Worm (Caenorhabditis elegans) whole organism, mixed stage, embryonic: ENCODE data around the gene algn-9.

Experiments
- M03D4.4 ChIP-seq: sonication (generic microtip); optimal IDR thresholded peaks from 2 replicates; lab custom pipeline; 2017; ENCODE audit warnings: mild to moderate bottlenecking, missing genetic modification characterization, missing compliant biosample characterization
- bed-3 ChIP-seq: fragments of 200-800 bp; sonication (Bioruptor generic); optimal IDR thresholded peaks from 3 replicates; lab custom pipeline; 2018; ENCODE audit warnings: mild to moderate bottlenecking, missing genetic modification characterization, moderate library complexity, missing compliant biosample characterization
- blmp-1 ChIP-seq: fragments of 150-350 bp; optimal IDR thresholded peaks from 2 replicates; lab custom pipeline; 2014; ENCODE audit warnings: missing biosample characterization, missing genetic modification characterization
- ceh-39 ChIP-seq: fragments of 150-350 bp; optimal IDR thresholded peaks from 2 replicates; lab custom pipeline; 2014; ENCODE audit warnings: missing biosample characterization, missing genetic modification characterization
- ceh-43 ChIP-seq: fragments of 200-800 bp; sonication (Bioruptor generic); optimal IDR thresholded peaks from 2 replicates; lab custom pipeline; 2018; ENCODE audit warnings: mild to moderate bottlenecking, missing genetic modification characterization, moderate library complexity, missing compliant biosample characterization
- ceh-83 ChIP-seq: fragments of 200-800 bp; sonication (Bioruptor generic); optimal IDR thresholded peaks from 2 replicates; lab custom pipeline; 2018; ENCODE audit warnings: mild to moderate bottlenecking, missing genetic modification characterization, missing compliant biosample characterization
- ces-1 ChIP-seq: fragments of 150-350 bp; optimal IDR thresholded peaks from 2 replicates; lab custom pipeline; 2014; ENCODE audit warnings: missing biosample characterization, missing genetic modification reagents, missing genetic modification characterization
- cnd-1 ChIP-seq: fragments of 200-800 bp; sonication (Bioruptor generic); optimal IDR thresholded peaks from 2 replicates; lab custom pipeline; 2018; ENCODE audit warnings: mild to moderate bottlenecking, missing genetic modification characterization, missing compliant biosample characterization
- drap-1 ChIP-seq: fragments of 200-800 bp; sonication (Bioruptor generic); optimal IDR thresholded peaks from 3 replicates; lab custom pipeline; 2018; ENCODE audit warnings: mild to moderate bottlenecking, missing genetic modification characterization, missing compliant biosample characterization
- elt-1 ChIP-seq: sonication (generic microtip); optimal IDR thresholded peaks from 2 replicates; lab custom pipeline; 2017; ENCODE audit warnings: missing genetic modification characterization, mild to moderate bottlenecking, missing compliant biosample characterization, antibody characterized with exemption, moderate library complexity, borderline replicate concordance; ENCODE audit not compliant: insufficient read depth
- elt-3 ChIP-seq: fragments of 150-350 bp; optimal IDR thresholded peaks from 2 replicates; lab custom pipeline; 2014; ENCODE audit warnings: missing biosample characterization, missing genetic modification characterization
- flh-1 ChIP-seq: fragments of 200-800 bp; sonication (Bioruptor generic); optimal IDR thresholded peaks from 2 replicates; lab custom pipeline; 2018; ENCODE audit warnings: mild to moderate bottlenecking, missing genetic modification characterization, moderate library complexity, missing compliant biosample characterization
- ham-2 ChIP-seq: fragments of 200-800 bp; sonication (Bioruptor generic); optimal IDR thresholded peaks from 2 replicates; lab custom pipeline; 2018; ENCODE audit warnings: mild to moderate bottlenecking, missing genetic modification characterization, missing compliant biosample characterization
- hlh-1 ChIP-seq: fragments of 150-350 bp; optimal IDR thresholded peaks from 2 replicates; lab custom pipeline; 2014; ENCODE audit warnings: missing biosample characterization, missing genetic modification reagents, missing genetic modification characterization
- lin-13 ChIP-seq: fragments of 150-350 bp; optimal IDR thresholded peaks from 2 replicates; lab custom pipeline; 2014; ENCODE audit warnings: missing biosample characterization, missing genetic modification characterization
- lin-32 ChIP-seq: fragments of 200-800 bp; sonication (Bioruptor generic); optimal IDR thresholded peaks from 2 replicates; lab custom pipeline; 2018; ENCODE audit warnings: mild to moderate bottlenecking, missing genetic modification characterization, missing compliant biosample characterization
- lsy-2 ChIP-seq: fragments of 150-350 bp; optimal IDR thresholded peaks from 2 replicates; lab custom pipeline; 2014; ENCODE audit warnings: missing biosample characterization, missing genetic modification characterization
- mab-5 ChIP-seq: fragments of 150-350 bp; optimal IDR thresholded peaks from 2 replicates; lab custom pipeline; 2014; ENCODE audit warnings: missing biosample characterization, missing genetic modification characterization
- mep-1 ChIP-seq: fragments of 150-350 bp; optimal IDR thresholded peaks from 2 replicates; lab custom pipeline; 2017; ENCODE audit warnings: missing biosample characterization, missing genetic modification reagents, missing genetic modification characterization, inconsistent platforms
- mls-2 ChIP-seq: sonication (generic microtip); optimal IDR thresholded peaks from 2 replicates; lab custom pipeline; 2016; ENCODE audit warnings: mild to moderate bottlenecking, missing genetic modification characterization, moderate library complexity, missing compliant biosample characterization
- nhr-12 ChIP-seq: fragments of 150-350 bp; optimal IDR thresholded peaks from 2 replicates; lab custom pipeline; 2014; ENCODE audit warnings: missing biosample characterization, missing genetic modification characterization
- nhr-2 ChIP-seq: fragments of 150-350 bp; optimal IDR thresholded peaks from 2 replicates; lab custom pipeline; 2014; ENCODE audit warnings: missing biosample characterization, missing genetic modification characterization
- nhr-237 ChIP-seq: fragments of 150-350 bp; optimal IDR thresholded peaks from 2 replicates; lab custom pipeline; 2014; ENCODE audit warnings: missing biosample characterization, missing genetic modification characterization
- nhr-28 ChIP-seq: fragments of 150-350 bp; optimal IDR thresholded peaks from 2 replicates; lab custom pipeline; 2014; ENCODE audit warnings: missing biosample characterization, missing genetic modification characterization
- nhr-76 ChIP-seq: sonication (generic microtip); optimal IDR thresholded peaks from 2 replicates; lab custom pipeline; 2017; ENCODE audit warnings: missing biosample characterization, missing genetic modification characterization
- pha-4 ChIP-seq: fragments of 150-350 bp; optimal IDR thresholded peaks from 2 replicates; lab custom pipeline; 2018; ENCODE audit warnings: missing biosample characterization, missing genetic modification reagents, missing genetic modification characterization
- sem-2 ChIP-seq: fragments of 200-800 bp; sonication (Bioruptor generic); optimal IDR thresholded peaks from 2 replicates; lab custom pipeline; 2018; ENCODE audit warnings: mild to moderate bottlenecking, missing genetic modification characterization, missing compliant biosample characterization
- snpc-4 ChIP-seq: fragments of 150-350 bp; optimal IDR thresholded peaks from 2 replicates; lab custom pipeline; 2014; ENCODE audit warnings: missing biosample characterization, missing genetic modification characterization
- sptf-1 ChIP-seq: sonication (generic microtip); optimal IDR thresholded peaks from 2 replicates; lab custom pipeline; 2017; ENCODE audit warnings: mild to moderate bottlenecking, missing genetic modification characterization, moderate library complexity, missing compliant biosample characterization
- tbx-8 ChIP-seq: fragments of 200-800 bp; sonication (Bioruptor generic); optimal IDR thresholded peaks from 2 replicates; lab custom pipeline; 2018; ENCODE audit warnings: mild to moderate bottlenecking, missing genetic modification characterization, moderate library complexity, missing compliant biosample characterization
- unc-120 ChIP-seq: sonication (generic microtip); optimal IDR thresholded peaks from 2 replicates; lab custom pipeline; 2017; ENCODE audit warnings: missing genetic modification characterization, missing compliant biosample characterization; ENCODE audit not compliant: poor library complexity, severe bottlenecking
- unc-39 ChIP-seq: fragments of 150-350 bp; optimal IDR thresholded peaks from 2 replicates; lab custom pipeline; 2014; ENCODE audit warnings: missing biosample characterization, missing genetic modification characterization
- unc-62 ChIP-seq: fragments of 150-350 bp; optimal IDR thresholded peaks from 2 replicates; lab custom pipeline; 2014; ENCODE audit warnings: missing biosample characterization, missing genetic modification reagents, missing genetic modification characterization
- zip-8 ChIP-seq: fragments of 150-350 bp; optimal IDR thresholded peaks from 2 replicates; lab custom pipeline; 2014; ENCODE audit warnings: missing biosample characterization, missing genetic modification characterization
- ztf-11 ChIP-seq: fragments of 150-350 bp; optimal IDR thresholded peaks from 2 replicates; lab custom pipeline; 2014; ENCODE audit warnings: missing biosample characterization, missing genetic modification characterization

algn-9 gene

ce11 chrII:10547803-10548693 is 36.1 kb upstream of the algn-9 start:
- TF ChIP-seq ceh-39 (tag; lab: Kevin White, UChicago), result no peak
- TF ChIP-seq sptf-1 (tag; lab: Kevin White, UChicago), result peak; percentile 11
- peak; percentile 5 for TF ChIP-seq M03D4.4 (tag; lab: Kevin White, UChicago)
- TF ChIP-seq unc-62 (GFP tag; lab: Kevin White, UChicago), result no peak
- TF ChIP-seq ztf-11 (tag; lab: Kevin White, UChicago), result no peak
- no peak for TF ChIP-seq pha-4 (tag; lab: Kevin White, UChicago)
- no peak for TF ChIP-seq mep-1 (tag; lab: Kevin White, UChicago)
- no peak for TF ChIP-seq lsy-2
- no peak for TF ChIP-seq elt-3 (tag; lab: Kevin White, UChicago)
- no peak for TF ChIP-seq bed-3 (GFP tag; lab: Kevin White, UChicago)
- no peak for TF ChIP-seq nhr-2
- peak; percentile 56 for TF ChIP-seq cnd-1 (tag; lab: Kevin White, UChicago)
- no peak for TF ChIP-seq hlh-1 (tag; lab: Kevin White, UChicago)
- no peak for TF ChIP-seq nhr-12 (tag; lab: Kevin White, UChicago)
- no peak for TF ChIP-seq snpc-4 (tag; lab: Kevin White, UChicago)
- TF ChIP-seq lin-32 (GFP tag; lab: Kevin White, UChicago), result no peak
- no peak for TF ChIP-seq mls-2 (tag; lab: Kevin White, UChicago)
- TF ChIP-seq unc-39 (tag; lab: Kevin White, UChicago), result no peak

ce11 chrII:10548778-10549671 is 35.1 kb upstream of the algn-9 start:
- no peak for TF ChIP-seq elt-1 (tag; lab: Kevin White, UChicago)
- no peak for TF ChIP-seq ceh-83 (GFP tag; lab: Kevin White, UChicago)
- peak; percentile 70 for TF ChIP-seq ces-1 (GFP tag; lab: Kevin White, UChicago)
- TF ChIP-seq blmp-1 (tag; lab: Kevin White, UChicago), result no peak
- peak; percentile 68 for TF ChIP-seq sptf-1 (tag; lab: Kevin White, UChicago)
- TF ChIP-seq flh-1 (GFP tag; lab: Kevin White, UChicago), result peak; percentile 22
- no peak for TF ChIP-seq tbx-8
- peak; percentile 85 for TF ChIP-seq pha-4 (tag; lab: Kevin White, UChicago)
- peak; percentile 55 for TF ChIP-seq nhr-237 (tag; lab: Kevin White, UChicago)
- TF ChIP-seq unc-62 (GFP tag; lab: Kevin White, UChicago), result peak; percentile 65
- no peak for TF ChIP-seq zip-8 (tag; lab: Kevin White, UChicago)
- no peak for TF ChIP-seq hlh-1 (tag; lab: Kevin White, UChicago)
- TF ChIP-seq mls-2 (tag; lab: Kevin White, UChicago), result peak; percentile 28
- no peak for TF ChIP-seq nhr-28 (tag; lab: Kevin White, UChicago)
- peak; percentile 32 for TF ChIP-seq lin-32 (GFP tag; lab: Kevin White, UChicago)
- peak; percentile 30 for TF ChIP-seq lsy-2
- TF ChIP-seq M03D4.4 (tag; lab: Kevin White, UChicago), result no peak
- TF ChIP-seq ham-2 (GFP tag; lab: Kevin White, UChicago), result peak; percentile 74
- peak; percentile 42 for TF ChIP-seq nhr-12 (tag; lab: Kevin White, UChicago)
- peak; percentile 10 for TF ChIP-seq ceh-39 (tag; lab: Kevin White, UChicago)
- TF ChIP-seq lin-13 (tag; lab: Kevin White, UChicago), result peak; percentile 67
- peak; percentile 68 for TF ChIP-seq ztf-11 (tag; lab: Kevin White, UChicago)
- TF ChIP-seq ceh-43 (GFP tag; lab: Kevin White, UChicago), result no peak
- peak; percentile 57 for TF ChIP-seq mep-1 (tag; lab: Kevin White, UChicago)
- TF ChIP-seq unc-120 (tag; lab: Kevin White, UChicago), result peak; percentile 71
- peak; percentile 11 for TF ChIP-seq drap-1 (GFP tag; lab: Kevin White, UChicago)
- no peak for TF ChIP-seq mab-5 (tag; lab: Kevin White, UChicago)
- TF ChIP-seq sem-2 (GFP tag; lab: Kevin White, UChicago), result no peak
- TF ChIP-seq nhr-76 (tag; lab: Kevin White, UChicago), result no peak
- TF ChIP-seq cnd-1 (tag; lab: Kevin White, UChicago), result peak; percentile 63
- no peak for TF ChIP-seq bed-3 (GFP tag; lab: Kevin White, UChicago)
- peak; percentile 99 for TF ChIP-seq nhr-2
- no peak for TF ChIP-seq unc-39 (tag; lab: Kevin White, UChicago)
- TF ChIP-seq, all 35 proteins: peak for 19
